Worm (Caenorhabditis elegans) whole organism, mixed stage, embryonic: ENCODE measurements around the gene C48D1.9.

ENCODE experiments used
- blmp-1 ChIP-seq: fragments of 150-350 bp; optimal IDR thresholded peaks from 2 replicates; lab custom pipeline; 2014; ENCODE audit warnings: missing biosample characterization, missing genetic modification characterization
- ces-1 ChIP-seq: fragments of 150-350 bp; optimal IDR thresholded peaks from 2 replicates; lab custom pipeline; 2014; ENCODE audit warnings: missing biosample characterization, missing genetic modification reagents, missing genetic modification characterization
- elt-1 ChIP-seq: sonication (generic microtip); optimal IDR thresholded peaks from 2 replicates; lab custom pipeline; 2017; ENCODE audit warnings: missing genetic modification characterization, mild to moderate bottlenecking, missing compliant biosample characterization, antibody characterized with exemption, moderate library complexity, borderline replicate concordance; ENCODE audit not compliant: insufficient read depth
- elt-3 ChIP-seq: fragments of 150-350 bp; optimal IDR thresholded peaks from 2 replicates; lab custom pipeline; 2014; ENCODE audit warnings: missing biosample characterization, missing genetic modification characterization
- flh-1 ChIP-seq: fragments of 200-800 bp; sonication (Bioruptor generic); optimal IDR thresholded peaks from 2 replicates; lab custom pipeline; 2018; ENCODE audit warnings: mild to moderate bottlenecking, missing genetic modification characterization, moderate library complexity, missing compliant biosample characterization
- lsy-2 ChIP-seq: fragments of 150-350 bp; optimal IDR thresholded peaks from 2 replicates; lab custom pipeline; 2014; ENCODE audit warnings: missing biosample characterization, missing genetic modification characterization
- nhr-12 ChIP-seq: fragments of 150-350 bp; optimal IDR thresholded peaks from 2 replicates; lab custom pipeline; 2014; ENCODE audit warnings: missing biosample characterization, missing genetic modification characterization
- nhr-237 ChIP-seq: fragments of 150-350 bp; optimal IDR thresholded peaks from 2 replicates; lab custom pipeline; 2014; ENCODE audit warnings: missing biosample characterization, missing genetic modification characterization
- nhr-76 ChIP-seq: sonication (generic microtip); optimal IDR thresholded peaks from 2 replicates; lab custom pipeline; 2017; ENCODE audit warnings: missing biosample characterization, missing genetic modification characterization
- pha-4 ChIP-seq: fragments of 150-350 bp; optimal IDR thresholded peaks from 2 replicates; lab custom pipeline; 2018; ENCODE audit warnings: missing biosample characterization, missing genetic modification reagents, missing genetic modification characterization
- tbx-8 ChIP-seq: fragments of 200-800 bp; sonication (Bioruptor generic); optimal IDR thresholded peaks from 2 replicates; lab custom pipeline; 2018; ENCODE audit warnings: mild to moderate bottlenecking, missing genetic modification characterization, moderate library complexity, missing compliant biosample characterization
- unc-62 ChIP-seq: fragments of 150-350 bp; optimal IDR thresholded peaks from 2 replicates; lab custom pipeline; 2014; ENCODE audit warnings: missing biosample characterization, missing genetic modification reagents, missing genetic modification characterization
- ztf-11 ChIP-seq: fragments of 150-350 bp; optimal IDR thresholded peaks from 2 replicates; lab custom pipeline; 2014; ENCODE audit warnings: missing biosample characterization, missing genetic modification characterization

DNA sequence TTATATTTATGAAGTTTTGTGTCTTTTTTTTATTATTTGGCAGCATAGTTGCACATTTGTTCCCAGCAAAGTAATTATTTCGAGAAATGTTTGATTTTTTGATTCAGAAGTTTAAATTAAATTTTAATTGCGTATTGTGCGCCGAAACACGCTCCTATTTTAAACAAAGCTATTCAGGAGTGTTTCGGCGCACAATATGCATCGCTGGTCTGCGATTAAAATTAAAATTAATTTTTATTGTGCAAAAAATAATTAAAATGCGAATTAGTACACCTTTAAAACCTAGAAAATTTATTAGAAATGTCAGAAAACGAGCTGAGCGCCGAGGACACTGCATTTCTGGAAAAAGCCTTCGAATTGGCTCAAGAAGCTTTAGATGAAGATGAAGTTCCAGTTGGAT lies 33.9 kb upstream of the C48D1.9 start, which contains the start of gene JC8.4:
- no peak for TF ChIP-seq flh-1 (GFP tag; lab: Kevin White, UChicago)
- TF ChIP-seq lsy-2 (tag; lab: Kevin White, UChicago), result no peak
- TF ChIP-seq pha-4 (tag; lab: Kevin White, UChicago), result no peak
- TF ChIP-seq nhr-237 (tag; lab: Kevin White, UChicago), result no peak
- no peak for TF ChIP-seq nhr-12
- no peak for TF ChIP-seq tbx-8 (GFP tag; lab: Kevin White, UChicago)
- no peak for TF ChIP-seq nhr-76 (tag; lab: Kevin White, UChicago)
- TF ChIP-seq unc-62 (GFP tag; lab: Kevin White, UChicago), result no peak
- TF ChIP-seq ztf-11 (tag; lab: Kevin White, UChicago), result no peak
- TF ChIP-seq elt-3 (tag; lab: Kevin White, UChicago), result no peak
- no peak for TF ChIP-seq elt-1 (tag; lab: Kevin White, UChicago)
- TF ChIP-seq ces-1 (GFP tag; lab: Kevin White, UChicago), result no peak
- no peak for TF ChIP-seq blmp-1
